ENCODE assay signal across 1 fruit fly cellular context in the genomic region with DNA sequence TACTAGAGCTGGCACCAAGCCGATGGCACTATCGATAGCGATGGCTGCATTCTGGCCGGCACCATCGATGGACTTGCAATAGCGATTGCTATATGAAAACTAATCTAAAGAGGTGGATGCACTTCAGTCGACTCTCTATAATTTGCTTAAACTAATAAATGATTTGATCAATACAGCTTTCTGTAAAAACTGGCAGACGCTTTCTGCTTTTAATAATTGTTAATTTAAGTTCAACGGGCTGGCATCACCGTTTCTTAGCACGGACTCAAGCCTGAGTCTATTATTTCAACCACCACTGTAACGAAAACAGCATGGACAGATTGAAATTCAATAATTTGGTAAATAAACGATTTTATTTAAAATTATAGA.
TF ChIP-seq lines count a peak whose summit lies in the region.

Ras85D (minus strand) TSS at position 16 of the 369 bp plus-strand sequence.
Rlb1 (plus strand) TSS at position 276 of the 369 bp plus-strand sequence.

TF ChIP-seq in whole organism, embryonic, 481 proteins besides CTCF, POLR2A, EP300 and RAD21 (continued from another document):
- TF ChIP-seq twi (tag; optimal IDR thresholded peaks at IDR 0.05; lab: Kevin White, UChicago) (peak; percentile 62), CG3995 (GFP tag; optimal IDR thresholded peaks at IDR 0.05; lab: Kevin White, UChicago) (peak; percentile 1), Bdp1 (GFP tag; optimal IDR thresholded peaks at IDR 0.05; lab: Kevin White, UChicago) (peak; percentile 58), CG1647 (GFP tag; optimal IDR thresholded peaks at IDR 0.05; lab: Kevin White, UChicago) (peak; percentile 80), CG10959 (GFP tag; IDR thresholded peaks at IDR 0.05; lab: Robert Waterston, UW) (no peak), stwl (tag; optimal IDR thresholded peaks at IDR 0.05; lab: Kevin White, UChicago) (peak; percentile 27), CG2875 (GFP tag; optimal IDR thresholded peaks at IDR 0.05; lab: Kevin White, UChicago) (peak; percentile 4), CG11093 (GFP tag; IDR thresholded peaks at IDR 0.05; lab: Robert Waterston, UW) (0 out of 3 replicates have a peak, but pooled peaks have one; percentile 15), da (GFP tag; optimal IDR thresholded peaks at IDR 0.05; lab: Kevin White, UChicago) (peak; percentile 45), Mad (GFP tag; optimal IDR thresholded peaks at IDR 0.05; lab: Kevin White, UChicago) (peak; percentile 68), Nf-YB (GFP tag; optimal IDR thresholded peaks at IDR 0.05; lab: Kevin White, UChicago) (peak; percentile 31), bcd (GFP tag; optimal IDR thresholded peaks at IDR 0.05; lab: Kevin White, UChicago) (no peak)
